Fruit fly (Drosophila melanogaster) whole organism, prepupa: ENCODE measurements around the gene Rbfox1.

Source experiments
- Blimp-1 ChIP-seq: fragments of 200-800 bp; sonication (Bioruptor generic); optimal IDR thresholded peaks from 3 replicates; lab custom pipeline; 2017; ENCODE audit warnings: missing biosample characterization, missing genetic modification characterization, mild to moderate bottlenecking, moderate library complexity, missing genetic modification reagents
- CG10631 ChIP-seq: fragments of 200-800 bp; sonication (Bioruptor generic); optimal IDR thresholded peaks from 2 replicates; lab custom pipeline; 2016; ENCODE audit warnings: missing biosample characterization, missing genetic modification characterization
- CG10669 ChIP-seq: fragments of 200-800 bp; sonication (Bioruptor generic); optimal IDR thresholded peaks from 3 replicates; lab custom pipeline; 2018; ENCODE audit warnings: missing biosample characterization, mild to moderate bottlenecking, missing genetic modification characterization, moderate library complexity
- CG11294 ChIP-seq: fragments of 200-800 bp; sonication (Bioruptor generic); IDR thresholded peaks from 2 replicates; pipeline ENCODE4 v1.3.6; 2022; ENCODE audit warnings: missing biosample characterization, missing genetic modification characterization
- CG11762 ChIP-seq: fragments of 200-800 bp; sonication (Bioruptor generic); optimal IDR thresholded peaks from 3 replicates; lab custom pipeline; 2016; ENCODE audit warnings: missing biosample characterization, missing genetic modification characterization; ENCODE audit not compliant: insufficient read depth
- CG11902 ChIP-seq: fragments of 200-800 bp; sonication (Bioruptor generic); optimal IDR thresholded peaks from 3 replicates; lab custom pipeline; 2016; ENCODE audit warnings: missing biosample characterization, missing genetic modification characterization
- CG15336 ChIP-seq: fragments of 200-800 bp; sonication (Bioruptor generic); IDR thresholded peaks from 2 replicates; pipeline ENCODE4 v1.3.6; 2022; ENCODE audit warnings: missing biosample characterization, missing genetic modification characterization
- CG1621 ChIP-seq: fragments of 200-800 bp; sonication (Bioruptor generic); optimal IDR thresholded peaks from 3 replicates; lab custom pipeline; 2018; ENCODE audit warnings: missing biosample characterization, mild to moderate bottlenecking, missing genetic modification characterization
- CG3032 ChIP-seq: fragments of 200-800 bp; optimal IDR thresholded peaks from 2 replicates; lab custom pipeline; 2019; ENCODE audit warnings: missing biosample characterization, mild to moderate bottlenecking, missing genetic modification characterization, moderate library complexity
- CG31627 ChIP-seq: fragments of 200-800 bp; sonication (Bioruptor generic); optimal IDR thresholded peaks from 3 replicates; lab custom pipeline; 2016; ENCODE audit warnings: missing biosample characterization, missing genetic modification characterization
- CG32006 ChIP-seq: fragments of 200-800 bp; sonication (Bioruptor generic); optimal IDR thresholded peaks from 3 replicates; lab custom pipeline; 2017; ENCODE audit warnings: missing biosample characterization, mild to moderate bottlenecking, missing genetic modification characterization
- CG3919 ChIP-seq: fragments of 200-800 bp; sonication (Bioruptor generic); optimal IDR thresholded peaks from 3 replicates; lab custom pipeline; 2016; ENCODE audit warnings: missing biosample characterization, missing genetic modification characterization
- CG6163 ChIP-seq: fragments of 200-800 bp; sonication (Bioruptor generic); IDR thresholded peaks from 3 replicates; pipeline ENCODE4 v1.3.6; 2022; ENCODE audit warnings: missing biosample characterization, missing genetic modification characterization
- CG6276 ChIP-seq: fragments of 200-800 bp; sonication (Bioruptor generic); optimal IDR thresholded peaks from 2 replicates; lab custom pipeline; 2017; ENCODE audit warnings: missing biosample characterization, mild to moderate bottlenecking, missing genetic modification characterization
- CG6808 ChIP-seq: fragments of 200-800 bp; sonication (Bioruptor generic); optimal IDR thresholded peaks from 3 replicates; lab custom pipeline; 2017; ENCODE audit warnings: missing biosample characterization, missing genetic modification characterization, mild to moderate bottlenecking, moderate library complexity, missing genetic modification reagents
- CG7368 ChIP-seq: fragments of 200-800 bp; sonication (Bioruptor generic); optimal IDR thresholded peaks from 3 replicates; lab custom pipeline; 2016; ENCODE audit warnings: missing biosample characterization, missing genetic modification characterization
- CG8119 ChIP-seq: fragments of 200-800 bp; sonication (Bioruptor generic); IDR thresholded peaks from 3 replicates; pipeline ENCODE4 v1.3.6; 2022; ENCODE audit warnings: missing biosample characterization, missing genetic modification characterization
- CG8319 ChIP-seq: fragments of 200-800 bp; sonication (Bioruptor generic); optimal IDR thresholded peaks from 3 replicates; lab custom pipeline; 2016; ENCODE audit warnings: missing biosample characterization, missing genetic modification characterization
- CG8632 ChIP-seq: fragments of 200-800 bp; sonication (Bioruptor generic); optimal IDR thresholded peaks from 3 replicates; lab custom pipeline; 2016; ENCODE audit warnings: missing biosample characterization, missing genetic modification characterization
- CG9139 ChIP-seq: fragments of 200-800 bp; sonication (Bioruptor generic); optimal IDR thresholded peaks from 3 replicates; lab custom pipeline; 2017; ENCODE audit warnings: missing biosample characterization, mild to moderate bottlenecking, missing genetic modification characterization
- Eip75B ChIP-seq: fragments of 200-800 bp; sonication (Bioruptor generic); optimal IDR thresholded peaks from 3 replicates; lab custom pipeline; 2016; ENCODE audit warnings: missing biosample characterization, missing genetic modification characterization
- Eip78C ChIP-seq: fragments of 200-800 bp; sonication (Bioruptor generic); peaks from one replicate; lab custom pipeline; 2016; ENCODE audit warnings: missing biosample characterization, missing genetic modification characterization
- Eip93F ChIP-seq: fragments of 200-800 bp; sonication (Bioruptor generic); optimal IDR thresholded peaks from 2 replicates; lab custom pipeline; 2016; ENCODE audit warnings: missing biosample characterization, mild to moderate bottlenecking, missing genetic modification characterization
- Ets96B ChIP-seq: fragments of 200-800 bp; optimal IDR thresholded peaks from 2 replicates; lab custom pipeline; 2019; ENCODE audit warnings: missing biosample characterization, mild to moderate bottlenecking, missing genetic modification characterization, moderate library complexity
- Gug ChIP-seq: fragments of 200-800 bp; sonication (Bioruptor generic); IDR thresholded peaks from 2 replicates; pipeline ENCODE4 v1.3.6; 2022; ENCODE audit warnings: missing biosample characterization, missing genetic modification characterization
- Hr38 ChIP-seq: sonication (Bioruptor generic); optimal IDR thresholded peaks from 2 replicates; lab custom pipeline; 2016; ENCODE audit warnings: missing biosample characterization, missing genetic modification characterization
- Hr39 ChIP-seq: fragments of 200-800 bp; sonication (Bioruptor generic); optimal IDR thresholded peaks from 2 replicates; lab custom pipeline; 2016; ENCODE audit warnings: missing biosample characterization, missing genetic modification characterization
- Hr4 ChIP-seq: fragments of 200-800 bp; sonication (Bioruptor generic); optimal IDR thresholded peaks from 3 replicates; lab custom pipeline; 2016; ENCODE audit warnings: missing biosample characterization, missing genetic modification characterization
- Smox ChIP-seq: fragments of 200-800 bp; sonication (Bioruptor generic); optimal IDR thresholded peaks from 3 replicates; lab custom pipeline; 2016; ENCODE audit warnings: missing biosample characterization, missing genetic modification characterization
- Sox102F ChIP-seq: fragments of 200-800 bp; sonication (Bioruptor generic); optimal IDR thresholded peaks from 2 replicates; lab custom pipeline; 2016; ENCODE audit warnings: missing biosample characterization, mild to moderate bottlenecking, missing genetic modification characterization
- Sox14 ChIP-seq: fragments of 200-800 bp; sonication (Bioruptor generic); optimal IDR thresholded peaks from 3 replicates; lab custom pipeline; 2016; ENCODE audit warnings: missing biosample characterization, missing genetic modification characterization
- Sox15 ChIP-seq: fragments of 200-800 bp; sonication (Bioruptor generic); optimal IDR thresholded peaks from 3 replicates; lab custom pipeline; 2016; ENCODE audit warnings: missing biosample characterization, missing genetic modification characterization
- acj6 ChIP-seq: fragments of 200-800 bp; sonication (Bioruptor generic); optimal IDR thresholded peaks from 3 replicates; lab custom pipeline; 2016; ENCODE audit warnings: missing biosample characterization, missing genetic modification characterization
- cyc ChIP-seq: fragments of 200-800 bp; sonication (Bioruptor generic); optimal IDR thresholded peaks from 3 replicates; lab custom pipeline; 2016; ENCODE audit warnings: missing biosample characterization, missing genetic modification characterization
- dac ChIP-seq: fragments of 200-800 bp; sonication (Bioruptor generic); optimal IDR thresholded peaks from 2 replicates; lab custom pipeline; 2017; ENCODE audit warnings: missing biosample characterization, mild to moderate bottlenecking, missing genetic modification characterization
- dsx ChIP-seq: fragments of 200-800 bp; optimal IDR thresholded peaks from 3 replicates; lab custom pipeline; 2019; ENCODE audit warnings: missing biosample characterization, mild to moderate bottlenecking, missing genetic modification characterization, moderate library complexity; ENCODE audit not compliant: poor library complexity, severe bottlenecking
- eg ChIP-seq: fragments of 200-800 bp; sonication (Bioruptor generic); IDR thresholded peaks from 3 replicates; pipeline ENCODE4 v1.3.6; 2022; ENCODE audit warnings: missing biosample characterization, missing genetic modification characterization
- fd59A ChIP-seq: fragments of 200-800 bp; sonication (Bioruptor generic); optimal IDR thresholded peaks from 2 replicates; lab custom pipeline; 2017; ENCODE audit warnings: missing biosample characterization, mild to moderate bottlenecking, missing genetic modification characterization, missing genetic modification reagents
- fkh ChIP-seq: fragments of 200-800 bp; sonication (Bioruptor generic); optimal IDR thresholded peaks from 3 replicates; lab custom pipeline; 2017; ENCODE audit warnings: missing biosample characterization, mild to moderate bottlenecking, missing genetic modification characterization, moderate library complexity
- lz ChIP-seq: fragments of 200-800 bp; sonication (Bioruptor generic); optimal IDR thresholded peaks from 3 replicates; lab custom pipeline; 2016; ENCODE audit warnings: missing biosample characterization, missing genetic modification characterization
- pdm3 ChIP-seq: fragments of 200-800 bp; sonication (Bioruptor generic); optimal IDR thresholded peaks from 3 replicates; lab custom pipeline; 2016; ENCODE audit warnings: missing biosample characterization, missing genetic modification characterization
- spab ChIP-seq: fragments of 200-800 bp; sonication (Bioruptor generic); optimal IDR thresholded peaks from 2 replicates; lab custom pipeline; 2017; ENCODE audit warnings: missing biosample characterization, mild to moderate bottlenecking, missing genetic modification characterization, missing genetic modification reagents
- ss ChIP-seq, 2 experiments: fragments of 200-800 bp; sonication (Bioruptor generic); optimal IDR thresholded peaks; 2 replicates in 1 of 2; 3 replicates in 1 of 2; lab custom pipeline; 2017 to 2018; ENCODE audit warnings: mild to moderate bottlenecking in 2 of 2, missing biosample characterization in 2 of 2, missing genetic modification characterization in 2 of 2, moderate library complexity in 1 of 2
- svp ChIP-seq: fragments of 200-800 bp; sonication (Bioruptor generic); peaks from one replicate; lab custom pipeline; 2016; ENCODE audit warnings: missing biosample characterization, missing genetic modification characterization
- topi ChIP-seq: fragments of 200-800 bp; sonication (Bioruptor generic); optimal IDR thresholded peaks from 3 replicates; lab custom pipeline; 2016; ENCODE audit warnings: missing biosample characterization, missing genetic modification characterization
- vri ChIP-seq: fragments of 200-800 bp; sonication (Bioruptor generic); optimal IDR thresholded peaks from 3 replicates; lab custom pipeline; 2016; ENCODE audit warnings: missing biosample characterization, mild to moderate bottlenecking, missing genetic modification characterization

The Rbfox1 gene

dm6 chr3L:10517451-10518385 is 36.5 kb downstream of the Rbfox1 start:
- no peak for TF ChIP-seq Gug
- no peak for TF ChIP-seq Eip75B (GFP tag; lab: Kevin White, UChicago)
- TF ChIP-seq CG6163, result peak; percentile 66; the same call in 2 of the 3 replicates
- TF ChIP-seq svp, result no peak
- no peak for TF ChIP-seq CG8632 (GFP tag; lab: Kevin White, UChicago)
- peak; percentile 11 for TF ChIP-seq Sox102F (GFP tag; lab: Kevin White, UChicago)
- no peak for TF ChIP-seq spab
- TF ChIP-seq cyc (GFP tag; lab: Kevin White, UChicago), result no peak
- no peak for TF ChIP-seq CG1621
- TF ChIP-seq Eip78C (GFP tag; lab: Kevin White, UChicago), result peak; percentile 46
- TF ChIP-seq Hr39 (GFP tag; lab: Kevin White, UChicago), result no peak
- TF ChIP-seq CG3032, result no peak
- no peak for TF ChIP-seq CG10669 (GFP tag; lab: Kevin White, UChicago)
- TF ChIP-seq pdm3 (GFP tag; lab: Kevin White, UChicago), result no peak
- TF ChIP-seq CG32006 (GFP tag; lab: Kevin White, UChicago), result peak; percentile 26
- TF ChIP-seq CG6276 (GFP tag; lab: Kevin White, UChicago), result no peak
- no peak for TF ChIP-seq Smox
- TF ChIP-seq CG6808 (GFP tag; lab: Kevin White, UChicago), result no peak
- peak; percentile 10 for TF ChIP-seq Sox14
- no peak for TF ChIP-seq topi (GFP tag; lab: Kevin White, UChicago)
- no peak for TF ChIP-seq lz
- TF ChIP-seq dsx, result no peak
- TF ChIP-seq CG8119 (GFP tag; lab: Robert Waterston, UW), result no peak
- no peak for TF ChIP-seq CG3919 (GFP tag; lab: Kevin White, UChicago)
- TF ChIP-seq Eip93F, result no peak
- no peak for TF ChIP-seq Sox15 (GFP tag; lab: Kevin White, UChicago)
- TF ChIP-seq CG9139 (GFP tag; lab: Kevin White, UChicago), result no peak
- no peak for TF ChIP-seq fkh (GFP tag; lab: Kevin White, UChicago)
- TF ChIP-seq CG10631, result peak; percentile 5
- no peak for TF ChIP-seq CG11902 (GFP tag; lab: Kevin White, UChicago)
- peak; percentile 10 for TF ChIP-seq acj6 (GFP tag; lab: Kevin White, UChicago)

DNA sequence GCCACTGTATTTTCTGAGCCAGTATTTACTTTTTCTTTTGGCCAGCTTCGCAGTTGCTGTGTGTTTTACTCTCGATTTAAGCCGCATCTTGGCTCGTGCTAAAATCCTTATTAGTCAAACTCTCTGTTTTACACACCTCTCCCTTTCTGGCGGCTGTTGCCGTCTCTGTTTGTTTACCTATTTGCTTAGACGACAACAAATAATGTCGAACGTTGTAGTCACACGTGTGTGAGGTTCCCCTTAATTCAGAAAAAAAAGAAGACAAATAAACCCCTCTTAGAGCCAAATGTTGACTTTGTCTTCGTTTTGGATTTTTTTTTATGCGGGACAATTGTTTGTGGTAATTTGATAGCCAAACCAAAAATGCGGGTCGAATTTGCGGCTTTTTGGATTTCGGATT is 37.7 kb downstream of the Rbfox1 start:
- peak; percentile 36 for TF ChIP-seq Eip78C (GFP tag; lab: Kevin White, UChicago)
- TF ChIP-seq fkh (GFP tag; lab: Kevin White, UChicago), result peak; percentile 99
- TF ChIP-seq dsx, result no peak

DNA sequence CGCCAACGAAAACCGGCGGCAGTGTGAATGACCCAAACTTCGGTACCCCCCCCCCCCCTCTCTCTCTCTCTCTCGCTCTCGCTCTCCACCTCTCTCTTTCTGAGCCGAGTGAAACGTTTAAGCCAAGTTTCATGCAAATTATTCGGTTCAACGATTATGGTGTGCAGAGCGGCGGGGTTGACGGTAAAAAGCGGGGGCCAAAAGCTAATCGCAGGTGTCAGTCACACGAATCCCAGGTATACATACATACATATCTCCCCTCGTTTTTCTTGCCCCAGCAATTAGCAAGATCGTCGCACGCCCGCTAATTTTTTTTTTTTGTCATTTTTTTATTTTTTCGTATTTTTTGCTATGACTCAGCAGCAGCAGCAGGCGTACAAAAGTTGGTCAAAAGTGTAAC is 40.4 kb downstream of the Rbfox1 start:
- TF ChIP-seq CG10669 (GFP tag; lab: Kevin White, UChicago) (no peak), CG15336 (0 out of 2 replicates have a peak, but pooled peaks have one; percentile 35), Hr38 (GFP tag; lab: Kevin White, UChicago) (no peak), CG7368 (GFP tag; lab: Kevin White, UChicago) (no peak), Hr4 (no peak), Eip78C (GFP tag; lab: Kevin White, UChicago) (no peak), CG8119 (GFP tag; lab: Robert Waterston, UW) (peak; percentile 53; the same call in 1 of the 3 replicates), ss (GFP tag; optimal IDR thresholded peaks at IDR 0.05; lab: Kevin White, UChicago) (peak; percentile 3 to 8), CG11902 (GFP tag; lab: Kevin White, UChicago) (no peak), CG8319 (no peak), CG31627 (GFP tag; lab: Kevin White, UChicago) (no peak), CG11762 (GFP tag; lab: Kevin White, UChicago) (no peak), Blimp-1 (GFP tag; lab: Kevin White, UChicago) (no peak), CG1621 (no peak), Ets96B (no peak), fd59A (GFP tag; lab: Kevin White, UChicago) (no peak), CG11294 (GFP tag; lab: Robert Waterston, UW) (no peak), eg (GFP tag; lab: Robert Waterston, UW) (peak; percentile 64; the same call in 2 of the 3 replicates), cyc (GFP tag; lab: Kevin White, UChicago) (no peak), acj6 (GFP tag; lab: Kevin White, UChicago) (no peak), topi (GFP tag; lab: Kevin White, UChicago) (no peak), vri (GFP tag; lab: Kevin White, UChicago) (no peak), fkh (GFP tag; lab: Kevin White, UChicago) (peak; percentile 23), CG6276 (GFP tag; lab: Kevin White, UChicago) (peak; percentile 15), CG8632 (GFP tag; lab: Kevin White, UChicago) (no peak), dac (GFP tag; lab: Kevin White, UChicago) (no peak), lz (no peak), Eip75B (GFP tag; lab: Kevin White, UChicago) (no peak)
